Fruit fly (Drosophila melanogaster) whole organism, wandering third instar larva: Measurements from ENCODE around the gene CG7692.
A peak's percentile ranks its signal among the peaks of the same experiment; 100 is the strongest.

Experiments
- HLH106 ChIP-seq: fragments of 200-800 bp; optimal IDR thresholded peaks from 3 replicates; lab custom pipeline; 2019; ENCODE audit warnings: missing biosample characterization, mild to moderate bottlenecking, missing genetic modification characterization, moderate library complexity
- Myc ChIP-seq: fragments of >200 bp; optimal IDR thresholded peaks from 2 replicates; lab custom pipeline; 2017
- Rel ChIP-seq, 2 experiments: fragments of 200-800 bp; sonication (Bioruptor generic) in 1 of 2; optimal IDR thresholded peaks; 2 replicates in 1 of 2; 3 replicates in 1 of 2; lab custom pipeline; 2016 to 2019; ENCODE audit warnings: mild to moderate bottlenecking in 2 of 2, missing biosample characterization in 2 of 2, missing genetic modification characterization in 2 of 2, moderate library complexity in 1 of 2
- dmrt93B ChIP-seq: fragments of 200-800 bp; sonication (Bioruptor generic); optimal IDR thresholded peaks from 2 replicates; lab custom pipeline; 2018; ENCODE audit warnings: missing biosample characterization, mild to moderate bottlenecking, missing genetic modification characterization
- dsf ChIP-seq: sonication (Bioruptor generic); optimal IDR thresholded peaks from 2 replicates; lab custom pipeline; 2016; ENCODE audit warnings: missing biosample characterization, missing genetic modification characterization, borderline replicate concordance
- psq ChIP-seq: fragments of 200-800 bp; sonication (Bioruptor generic); optimal IDR thresholded peaks from 3 replicates; lab custom pipeline; 2017; ENCODE audit warnings: missing biosample characterization, mild to moderate bottlenecking, missing genetic modification characterization, moderate library complexity
- usp ChIP-seq: fragments of >200 bp; optimal IDR thresholded peaks from 2 replicates; lab custom pipeline; 2017; ENCODE audit warnings: missing biosample characterization, missing genetic modification characterization

- TF ChIP-seq psq: no peak
- no peak for TF ChIP-seq dsf
- no peak for TF ChIP-seq Rel (GFP tag; optimal IDR thresholded peaks at IDR 0.05; lab: Kevin White, UChicago)
- TF ChIP-seq Rel (tag; optimal IDR thresholded peaks at IDR 0.05; lab: Kevin White, UChicago): no peak
- TF ChIP-seq usp (GFP tag; lab: Kevin White, UChicago): no peak
- peak; percentile 74 for TF ChIP-seq Myc (lab: Kevin White, UChicago)
- TF ChIP-seq HLH106 (tag; lab: Kevin White, UChicago): no peak
- TF ChIP-seq dmrt93B (GFP tag; lab: Kevin White, UChicago): no peak
Observed at dm6 chr3L:17352812-17353211, 1.2 kb downstream of the CG7692 start.
